Worm (Caenorhabditis elegans) whole organism, late embryonic: ENCODE data around the gene nasp-2.

Source experiments
- C08G9.2 ChIP-seq: sonication (generic microtip); optimal IDR thresholded peaks from 2 replicates; lab custom pipeline; 2016; ENCODE audit warnings: mild to moderate bottlenecking, missing genetic modification characterization, moderate library complexity, missing compliant biosample characterization
- K09A11.1 ChIP-seq: sonication (generic microtip); optimal IDR thresholded peaks from 2 replicates; lab custom pipeline; 2017; ENCODE audit warnings: antibody characterized with exemption, mild to moderate bottlenecking, missing genetic modification characterization, missing compliant biosample characterization; ENCODE audit not compliant: insufficient read depth
- ama-1 ChIP-seq: fragments of 150-350 bp; optimal IDR thresholded peaks from 2 replicates; lab custom pipeline; 2014
- ceh-22 ChIP-seq: sonication (generic microtip); optimal IDR thresholded peaks from 2 replicates; lab custom pipeline; 2017; ENCODE audit warnings: missing biosample characterization, missing genetic modification characterization
- lin-11 ChIP-seq: fragments of 200-800 bp; sonication (Bioruptor generic); optimal IDR thresholded peaks from 2 replicates; lab custom pipeline; 2018; ENCODE audit warnings: mild to moderate bottlenecking, missing genetic modification characterization, missing compliant biosample characterization
- ztf-16 ChIP-seq: sonication (generic microtip); optimal IDR thresholded peaks from 2 replicates; lab custom pipeline; 2017; ENCODE audit warnings: missing genetic modification characterization, missing compliant biosample characterization

ce11 chrV:13309806-13310205 is 2.3 kb downstream of the nasp-2 start:
- no peak for TF ChIP-seq K09A11.1 (tag; lab: Kevin White, UChicago)
- TF ChIP-seq lin-11 (tag; lab: Kevin White, UChicago) = no peak
- no peak for TF ChIP-seq ztf-16
- TF ChIP-seq C08G9.2 (tag; lab: Kevin White, UChicago) = no peak
- TF ChIP-seq ama-1 (lab: Kevin White, UChicago) = no peak
- no peak for TF ChIP-seq ceh-22
